Worm (Caenorhabditis elegans) whole organism, L1 larva: ENCODE measurements around the gene clec-126.
A peak's percentile ranks its signal among the peaks of the same experiment; 100 is the strongest.

ENCODE experiments used
- C04F5.9 ChIP-seq: sonication (generic microtip); optimal IDR thresholded peaks from 2 replicates; lab custom pipeline; 2016; ENCODE audit warnings: missing genetic modification characterization, missing compliant biosample characterization
- C16A3.4 ChIP-seq: fragments of 150-350 bp; optimal IDR thresholded peaks from 2 replicates; lab custom pipeline; 2014; ENCODE audit warnings: missing biosample characterization, missing genetic modification characterization
- F16B12.6 ChIP-seq: fragments of 150-350 bp; optimal IDR thresholded peaks from 2 replicates; lab custom pipeline; 2014; ENCODE audit warnings: missing biosample characterization, missing genetic modification characterization
- aha-1 ChIP-seq: fragments of 150-350 bp; optimal IDR thresholded peaks from 2 replicates; lab custom pipeline; 2014; ENCODE audit warnings: missing biosample characterization, missing genetic modification characterization
- blmp-1 ChIP-seq: fragments of 150-350 bp; optimal IDR thresholded peaks from 2 replicates; lab custom pipeline; 2014; ENCODE audit warnings: missing biosample characterization, missing genetic modification characterization
- ceh-8 ChIP-seq: fragments of 200-800 bp; sonication (Bioruptor generic); optimal IDR thresholded peaks from 2 replicates; lab custom pipeline; 2018; ENCODE audit warnings: mild to moderate bottlenecking, missing genetic modification characterization, moderate library complexity, missing compliant biosample characterization
- ceh-82 ChIP-seq, 3 experiments: fragments of 150-350 bp in 1 of 3; sonication (generic microtip) in 2 of 3; optimal IDR thresholded peaks; 2 replicates each; lab custom pipeline; 2014 to 2017; ENCODE audit warnings: missing biosample characterization in 3 of 3, missing genetic modification characterization in 3 of 3
- ceh-88 ChIP-seq: fragments of 200-800 bp; sonication (Bioruptor generic); IDR thresholded peaks from 2 replicates; pipeline ENCODE4 v1.3.6; 2022; ENCODE audit warnings: missing genetic modification characterization, missing compliant biosample characterization
- dpl-1 ChIP-seq, 3 experiments: fragments of 150-350 bp in 2 of 3; sonication (generic microtip) in 1 of 3; optimal IDR thresholded peaks; 2 replicates each; lab custom pipeline; 2014 to 2017; ENCODE audit warnings: missing biosample characterization in 3 of 3, missing genetic modification characterization in 3 of 3, missing genetic modification reagents in 3 of 3
- dsc-1 ChIP-seq: sonication (generic microtip); optimal IDR thresholded peaks from 2 replicates; lab custom pipeline; 2016; ENCODE audit warnings: mild to moderate bottlenecking, missing genetic modification characterization, missing compliant biosample characterization
- efl-1 ChIP-seq, 4 experiments: fragments of 150-350 bp; optimal IDR thresholded peaks in 3 of 4; peaks in 1 of 4; 1 replicate in 1 of 4; 2 replicates in 3 of 4; lab custom pipeline; 2014; ENCODE audit warnings: missing biosample characterization in 2 of 4, missing genetic modification characterization in 2 of 4, missing genetic modification reagents in 2 of 4
- egl-13 ChIP-seq: sonication (generic microtip); optimal IDR thresholded peaks from 2 replicates; lab custom pipeline; 2016; ENCODE audit warnings: missing genotype, missing genetic modification reagents, missing genetic modification characterization, missing compliant biosample characterization
- elt-3 ChIP-seq, 6 experiments: fragments of 150-350 bp in 1 of 6; sonication (generic microtip); optimal IDR thresholded peaks; 2 replicates each; lab custom pipeline; 2017 to 2018; ENCODE audit warnings: missing biosample characterization in 6 of 6, missing genetic modification characterization in 6 of 6, inconsistent platforms in 1 of 6
- fkh-10 ChIP-seq: sonication (generic microtip); optimal IDR thresholded peaks from 2 replicates; lab custom pipeline; 2017; ENCODE audit warnings: missing biosample characterization, missing genetic modification reagents, missing genetic modification characterization
- fkh-4 ChIP-seq: sonication (generic microtip); optimal IDR thresholded peaks from 2 replicates; lab custom pipeline; 2016; ENCODE audit warnings: missing compliant biosample characterization, missing genetic modification characterization, borderline replicate concordance
- fkh-8 ChIP-seq: sonication (generic microtip); optimal IDR thresholded peaks from 2 replicates; lab custom pipeline; 2016; ENCODE audit warnings: mild to moderate bottlenecking, missing genetic modification characterization, missing compliant biosample characterization
- fos-1 ChIP-seq: fragments of 150-350 bp; optimal IDR thresholded peaks from 2 replicates; lab custom pipeline; 2014; ENCODE audit warnings: missing biosample characterization, missing genetic modification characterization
- grh-1 ChIP-seq: fragments of 200-800 bp; sonication (Bioruptor generic); IDR thresholded peaks from 2 replicates; pipeline ENCODE4 v1.3.6; 2022; ENCODE audit warnings: missing genetic modification reagents, missing genetic modification characterization, missing compliant biosample characterization
- irx-1 ChIP-seq: sonication (generic microtip); optimal IDR thresholded peaks from 2 replicates; lab custom pipeline; 2016; ENCODE audit warnings: missing genetic modification characterization, missing compliant biosample characterization
- isw-1 ChIP-seq: fragments of 200-800 bp; sonication (Bioruptor generic); IDR thresholded peaks from 2 replicates; pipeline ENCODE4 v1.3.6; 2022; ENCODE audit warnings: missing genetic modification characterization, missing compliant biosample characterization
- lin-13 ChIP-seq: fragments of 150-350 bp; optimal IDR thresholded peaks from 2 replicates; lab custom pipeline; 2014; ENCODE audit warnings: missing biosample characterization, missing genetic modification reagents, missing genetic modification characterization
- lin-14 ChIP-seq: fragments of 200-800 bp; sonication (Bioruptor generic); optimal IDR thresholded peaks from 2 replicates; lab custom pipeline; 2018; ENCODE audit warnings: mild to moderate bottlenecking, missing genetic modification characterization, moderate library complexity, missing compliant biosample characterization
- lin-15B ChIP-seq: fragments of 150-350 bp; sonication (generic microtip); optimal IDR thresholded peaks from 3 replicates; lab custom pipeline; 2014; ENCODE audit warnings: missing biosample characterization, missing genetic modification characterization
- lin-35 ChIP-seq, 2 experiments: fragments of 150-350 bp; optimal IDR thresholded peaks; 2 replicates each; lab custom pipeline; 2014; ENCODE audit warnings: missing biosample characterization in 2 of 2, missing genetic modification characterization in 2 of 2, missing genetic modification reagents in 2 of 2
- lir-3 ChIP-seq: sonication (generic microtip); optimal IDR thresholded peaks from 2 replicates; lab custom pipeline; 2016; ENCODE audit warnings: mild to moderate bottlenecking, missing genetic modification characterization, moderate library complexity, missing compliant biosample characterization; ENCODE audit not compliant: poor library complexity
- lsy-2 ChIP-seq, 2 experiments: fragments of 150-350 bp; optimal IDR thresholded peaks; 2 replicates each; lab custom pipeline; 2014; ENCODE audit warnings: missing biosample characterization in 2 of 2, missing genetic modification characterization in 2 of 2
- mab-9 ChIP-seq: fragments of 200-800 bp; sonication (Bioruptor generic); IDR thresholded peaks from 2 replicates; pipeline ENCODE4 v1.3.6; 2022; ENCODE audit warnings: missing genetic modification reagents, missing genetic modification characterization, missing compliant biosample characterization
- mdl-1 ChIP-seq, 2 experiments: fragments of 150-350 bp; optimal IDR thresholded peaks; 2 replicates each; lab custom pipeline; 2014 to 2017; ENCODE audit warnings: missing biosample characterization in 2 of 2, missing genetic modification characterization in 2 of 2, inconsistent platforms in 1 of 2
- mep-1 ChIP-seq: fragments of 150-350 bp; optimal IDR thresholded peaks from 2 replicates; lab custom pipeline; 2014; ENCODE audit warnings: missing biosample characterization, missing genetic modification characterization
- nhr-19 ChIP-seq: fragments of 200-800 bp; sonication (Bioruptor generic); conservative IDR thresholded peaks from 2 replicates; pipeline ENCODE4 v1.3.6; 2022; ENCODE audit warnings: missing genetic modification characterization, missing compliant biosample characterization
- nhr-20 ChIP-seq: sonication (generic microtip); optimal IDR thresholded peaks from 2 replicates; lab custom pipeline; 2016; ENCODE audit warnings: mild to moderate bottlenecking, missing genetic modification characterization, missing compliant biosample characterization
- nhr-237 ChIP-seq: fragments of 150-350 bp; optimal IDR thresholded peaks from 2 replicates; lab custom pipeline; 2014; ENCODE audit warnings: missing biosample characterization, missing genetic modification characterization
- nhr-47 ChIP-seq: sonication (generic microtip); optimal IDR thresholded peaks from 2 replicates; lab custom pipeline; 2016; ENCODE audit warnings: mild to moderate bottlenecking, missing genetic modification characterization, moderate library complexity, missing compliant biosample characterization
- nhr-71 ChIP-seq: sonication (generic microtip); optimal IDR thresholded peaks from 2 replicates; lab custom pipeline; 2016; ENCODE audit warnings: mild to moderate bottlenecking, missing genetic modification characterization, moderate library complexity, missing compliant biosample characterization
- nhr-77 ChIP-seq: fragments of 150-350 bp; optimal IDR thresholded peaks from 2 replicates; lab custom pipeline; 2014; ENCODE audit warnings: missing biosample characterization, missing genetic modification characterization
- nhr-85 ChIP-seq: sonication (generic microtip); peaks from one replicate; lab custom pipeline; 2016; ENCODE audit warnings: missing genetic modification characterization, inconsistent platforms, missing compliant biosample characterization
- nhr-90 ChIP-seq: sonication (generic microtip); optimal IDR thresholded peaks from 2 replicates; lab custom pipeline; 2016; ENCODE audit warnings: mild to moderate bottlenecking, missing genetic modification characterization, missing compliant biosample characterization; ENCODE audit not compliant: poor library complexity
- pax-3 ChIP-seq: fragments of 200-800 bp; sonication (Bioruptor generic); optimal IDR thresholded peaks from 2 replicates; lab custom pipeline; 2018; ENCODE audit warnings: mild to moderate bottlenecking, missing genetic modification characterization, moderate library complexity, missing compliant biosample characterization
- rnt-1 ChIP-seq: sonication (generic microtip); optimal IDR thresholded peaks from 2 replicates; lab custom pipeline; 2016; ENCODE audit warnings: mild to moderate bottlenecking, missing genetic modification characterization, moderate library complexity, missing compliant biosample characterization
- snpc-4 ChIP-seq: fragments of 150-350 bp; optimal IDR thresholded peaks from 2 replicates; lab custom pipeline; 2014; ENCODE audit warnings: missing biosample characterization, missing genetic modification characterization
- snu-23 ChIP-seq: sonication (generic microtip); optimal IDR thresholded peaks from 2 replicates; lab custom pipeline; 2016; ENCODE audit warnings: missing genetic modification characterization, missing compliant biosample characterization
- swsn-7 ChIP-seq: sonication (generic microtip); optimal IDR thresholded peaks from 2 replicates; lab custom pipeline; 2016; ENCODE audit warnings: missing genetic modification characterization, missing compliant biosample characterization
- tbx-2 ChIP-seq: sonication (generic microtip); optimal IDR thresholded peaks from 2 replicates; lab custom pipeline; 2016; ENCODE audit warnings: missing genetic modification characterization, missing compliant biosample characterization
- unc-86 ChIP-seq: sonication (generic microtip); optimal IDR thresholded peaks from 2 replicates; lab custom pipeline; 2016; ENCODE audit warnings: missing genetic modification characterization, missing compliant biosample characterization
- unc-98 ChIP-seq: fragments of 200-800 bp; sonication (Bioruptor generic); IDR thresholded peaks from 2 replicates; pipeline ENCODE4 v1.3.6; 2022; ENCODE audit warnings: missing genetic modification characterization, missing compliant biosample characterization
- xbp-1 ChIP-seq: sonication (generic microtip); optimal IDR thresholded peaks from 2 replicates; lab custom pipeline; 2016; ENCODE audit warnings: missing genetic modification characterization, missing compliant biosample characterization

clec-126 gene

ce11 chrII:3520988-3521850 lies 1.9 kb downstream of the clec-126 start, which contains the start of gene W09G10.9 (continued):
- TF ChIP-seq elt-3 (tag; optimal IDR thresholded peaks at IDR 0.05; lab: Kevin White, UChicago) (peak in 2 of 6 experiments; percentile 4 to 19), C04F5.9 (tag; lab: Kevin White, UChicago) (no peak), ceh-8 (GFP tag; lab: Kevin White, UChicago) (no peak), aha-1 (tag; lab: Kevin White, UChicago) (no peak), mab-9 (peak; percentile 75), fos-1 (tag; lab: Kevin White, UChicago) (no peak), C16A3.4 (tag; lab: Kevin White, UChicago) (peak; percentile 41), dsc-1 (tag; lab: Kevin White, UChicago) (peak; percentile 77)
- TF ChIP-seq, all 84 proteins: peak for 43

ce11 chrII:3523547-3523946 lies 4.3 kb downstream of the clec-126 start:
- TF ChIP-seq mep-1: peak; percentile 45
- TF ChIP-seq unc-98: peak; percentile 57; the same call in 1 of the 2 replicates
- peak; percentile 40 for TF ChIP-seq nhr-90
- peak; percentile 74 for TF ChIP-seq tbx-2 (tag; lab: Kevin White, UChicago)
- TF ChIP-seq C04F5.9 (tag; lab: Kevin White, UChicago): peak; percentile 68
- TF ChIP-seq unc-86 (tag; lab: Kevin White, UChicago): peak; percentile 57
- TF ChIP-seq egl-13 (tag; lab: Kevin White, UChicago): peak; percentile 45
- TF ChIP-seq nhr-77: peak; percentile 87
- TF ChIP-seq snpc-4 (tag; lab: Kevin White, UChicago): peak; percentile 13
- peak; percentile 25 for TF ChIP-seq fos-1 (tag; lab: Kevin White, UChicago)
- TF ChIP-seq isw-1: peak; percentile 81
- TF ChIP-seq fkh-10: peak; percentile 43
- peak; percentile 88 for TF ChIP-seq nhr-19 (GFP tag; lab: Robert Waterston, UW)
- peak; percentile 61 for TF ChIP-seq lin-13 (GFP tag; lab: Kevin White, UChicago)
- TF ChIP-seq mdl-1 (tag; optimal IDR thresholded peaks at IDR 0.05; lab: Kevin White, UChicago): peak in 1 of 2 experiments; percentile 27
- peak; percentile 80 for TF ChIP-seq F16B12.6
- TF ChIP-seq fkh-8: peak; percentile 79
- TF ChIP-seq rnt-1: peak; percentile 73
- TF ChIP-seq ceh-88 (GFP tag; lab: Robert Waterston, UW): peak; percentile 82
- TF ChIP-seq efl-1 (optimal IDR thresholded peaks at IDR 0.05; lab: Kevin White, UChicago): peak; percentile 71 to 79
- TF ChIP-seq efl-1 (GFP tag; optimal IDR thresholded peaks at IDR 0.05 in 1 of 2; lab: Kevin White, UChicago): peak; percentile 66 to 97
- TF ChIP-seq dpl-1 (GFP tag; optimal IDR thresholded peaks at IDR 0.05; lab: Kevin White, UChicago): peak; percentile 47 to 73 (median 67)
- peak; percentile 18 for TF ChIP-seq fkh-4 (tag; lab: Kevin White, UChicago)
- peak; percentile 81 for TF ChIP-seq lin-14 (GFP tag; lab: Kevin White, UChicago)
- TF ChIP-seq nhr-237: peak; percentile 34
- TF ChIP-seq swsn-7 (tag; lab: Kevin White, UChicago): peak; percentile 73
- TF ChIP-seq blmp-1 (tag; lab: Kevin White, UChicago): peak; percentile 15
- peak; percentile 67 to 75 for TF ChIP-seq lin-35 (GFP tag; optimal IDR thresholded peaks at IDR 0.05; lab: Kevin White, UChicago)
- peak in 2 of 3 experiments; percentile 50 to 54 for TF ChIP-seq ceh-82 (tag; optimal IDR thresholded peaks at IDR 0.05; lab: Kevin White, UChicago)
- peak; percentile 77 for TF ChIP-seq pax-3 (tag; lab: Kevin White, UChicago)
- peak; percentile 83 for TF ChIP-seq grh-1 (GFP tag; lab: Robert Waterston, UW)
- peak; percentile 58 for TF ChIP-seq dsc-1 (tag; lab: Kevin White, UChicago)
- peak; percentile 84 for TF ChIP-seq nhr-47 (tag; lab: Kevin White, UChicago)
- peak; percentile 69 for TF ChIP-seq xbp-1
- peak; percentile 88 for TF ChIP-seq nhr-71
- TF ChIP-seq lsy-2 (tag; optimal IDR thresholded peaks at IDR 0.05; lab: Kevin White, UChicago): peak; percentile 94 to 97
- peak; percentile 79 for TF ChIP-seq nhr-20 (tag; lab: Kevin White, UChicago)
- peak; percentile 60; the same call in 1 of the 2 replicates for TF ChIP-seq mab-9
- peak; percentile 84 for TF ChIP-seq lin-15B (tag; lab: Kevin White, UChicago)
- peak; percentile 70 for TF ChIP-seq nhr-85 (tag; lab: Kevin White, UChicago)
- peak; percentile 76 for TF ChIP-seq lir-3 (tag; lab: Kevin White, UChicago)
- peak; percentile 51 for TF ChIP-seq C16A3.4 (tag; lab: Kevin White, UChicago)
- peak; percentile 39 for TF ChIP-seq irx-1 (tag; lab: Kevin White, UChicago)
- TF ChIP-seq snu-23 (GFP tag; lab: Kevin White, UChicago): peak; percentile 85
